Worm (Caenorhabditis elegans): ENCODE results near the gene dnj-23.

dnj-23 gene

DNA sequence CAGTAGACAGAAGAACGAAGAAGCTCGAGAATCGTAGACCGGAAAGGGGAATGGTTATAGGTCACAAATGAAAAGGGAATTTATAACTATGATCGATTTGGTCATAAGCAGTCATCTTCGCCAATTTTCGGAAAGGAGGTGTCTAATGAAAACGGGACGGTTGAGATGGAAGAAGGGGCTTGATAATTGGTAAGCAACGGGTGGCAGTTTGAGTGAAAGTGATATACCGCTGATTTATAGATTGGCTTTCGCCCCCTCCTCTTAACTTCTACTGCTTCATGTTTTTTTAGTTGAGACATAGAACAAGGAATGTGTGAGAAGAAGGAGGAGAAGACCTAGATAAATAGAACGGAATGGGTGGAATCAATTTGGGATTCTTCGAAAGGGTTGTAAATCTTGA, 35.6 kb downstream of the dnj-23 start:
- no peak for TF ChIP-seq nhr-41 (GFP tag; IDR thresholded peaks at IDR 0.05)
- TF ChIP-seq unc-62 (GFP tag; optimal IDR thresholded peaks at IDR 0.05 in 1 of 2) = peak in 1 of 2 experiments; percentile 52
- no peak for TF ChIP-seq unc-62 (tag; optimal IDR thresholded peaks at IDR 0.05)

ce11 chrII:9070740-9071139, 37.7 kb downstream of the dnj-23 start, which contains the start of gene T24B8.4:
T24B8.4 (minus strand) TSS chrII:9070840.
- no peak for TF ChIP-seq D1046.2 (GFP tag; IDR thresholded peaks at IDR 0.05)
- no peak for TF ChIP-seq ZK546.5 (tag; optimal IDR thresholded peaks at IDR 0.05)

ce11 chrII:9069836-9070235, 38.6 kb downstream of the dnj-23 start:
- TF ChIP-seq unc-62 (GFP tag; optimal IDR thresholded peaks at IDR 0.05 in 1 of 2) (peak in 1 of 2 experiments; percentile 6), unc-62 (tag; optimal IDR thresholded peaks at IDR 0.05) (no peak), lin-29 (GFP tag; IDR thresholded peaks at IDR 0.05) (no peak), set-16 (GFP tag; IDR thresholded peaks at IDR 0.05) (peak; percentile 72), dmd-9 (GFP tag; IDR thresholded peaks at IDR 0.05) (0 out of 2 replicates have a peak, but pooled peaks have one; percentile 5)

DNA sequence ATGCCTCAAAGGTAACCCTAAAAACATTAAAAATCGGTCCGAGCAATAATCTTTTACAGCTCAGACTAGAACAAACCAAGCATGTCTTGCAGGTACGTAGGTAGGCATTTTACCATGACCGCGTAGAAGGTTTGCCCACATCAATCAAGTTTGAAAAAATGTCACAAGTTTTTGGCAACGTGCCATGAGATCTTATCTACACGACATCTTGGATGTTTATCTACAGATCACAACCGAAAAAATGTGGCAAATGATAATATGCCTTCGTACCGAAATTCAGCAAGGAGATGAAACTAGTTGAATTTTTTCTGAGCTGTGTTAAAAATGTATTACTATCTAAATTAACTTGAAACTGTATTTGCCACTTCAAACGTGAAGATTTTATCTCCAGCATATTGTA, 44.0 kb downstream of the dnj-23 start:
- TF ChIP-seq unc-62 (GFP tag; optimal IDR thresholded peaks at IDR 0.05 in 1 of 2) (peak in 1 of 2 experiments; percentile 80), unc-62 (tag; optimal IDR thresholded peaks at IDR 0.05) (no peak), mxl-2 (GFP tag; conservative IDR thresholded peaks at IDR 0.05) (no peak), mep-1 (tag; optimal IDR thresholded peaks at IDR 0.05) (no peak), ZK337.2 (GFP tag; IDR thresholded peaks at IDR 0.05) (no peak)

- no peak for TF ChIP-seq mxl-2 (GFP tag; conservative IDR thresholded peaks at IDR 0.05)
- TF ChIP-seq mep-1 (tag; optimal IDR thresholded peaks at IDR 0.05) = peak; percentile 20
- peak; percentile 53 for TF ChIP-seq nhr-6 (tag; optimal IDR thresholded peaks at IDR 0.05)
- TF ChIP-seq hlh-11 (tag; optimal IDR thresholded peaks at IDR 0.05) = no peak
- no peak for TF ChIP-seq R02D3.7 (tag; optimal IDR thresholded peaks at IDR 0.05)
- TF ChIP-seq lsy-2 (tag; optimal IDR thresholded peaks at IDR 0.05) = peak in 1 of 2 experiments; percentile 44
- TF ChIP-seq dmd-9 (GFP tag; IDR thresholded peaks at IDR 0.05) = no peak
- TF ChIP-seq Y75B8A.6 (GFP tag; IDR thresholded peaks at IDR 0.05) = no peak
- no peak for TF ChIP-seq jun-1 (tag; optimal IDR thresholded peaks at IDR 0.05)
- TF ChIP-seq zip-2 (tag; optimal IDR thresholded peaks at IDR 0.05) = no peak
- peak; percentile 13 for TF ChIP-seq ama-1 (optimal IDR thresholded peaks at IDR 0.05)
- no peak for TF ChIP-seq set-16 (GFP tag; IDR thresholded peaks at IDR 0.05)
- TF ChIP-seq mes-2 (tag; optimal IDR thresholded peaks at IDR 0.05; ENCODE audit: poor library complexity, severe bottlenecking) = no peak
- no peak for TF ChIP-seq F37D6.2 (tag; optimal IDR thresholded peaks at IDR 0.05)
- TF ChIP-seq nhr-102 (tag; optimal IDR thresholded peaks at IDR 0.05) = no peak
- no peak for TF ChIP-seq lin-13 (GFP tag; optimal IDR thresholded peaks at IDR 0.05)
- TF ChIP-seq nhr-48 (tag; optimal IDR thresholded peaks at IDR 0.05) = no peak
- TF ChIP-seq spr-3 (GFP tag; optimal IDR thresholded peaks at IDR 0.05) = no peak
- TF ChIP-seq lin-39 (tag; optimal IDR thresholded peaks at IDR 0.05) = no peak
- no peak for TF ChIP-seq unc-39 (tag; optimal IDR thresholded peaks at IDR 0.05)
These were observed 45.0 kb downstream of the dnj-23 start for ce11 chrII:9063350-9063749.

DNA sequence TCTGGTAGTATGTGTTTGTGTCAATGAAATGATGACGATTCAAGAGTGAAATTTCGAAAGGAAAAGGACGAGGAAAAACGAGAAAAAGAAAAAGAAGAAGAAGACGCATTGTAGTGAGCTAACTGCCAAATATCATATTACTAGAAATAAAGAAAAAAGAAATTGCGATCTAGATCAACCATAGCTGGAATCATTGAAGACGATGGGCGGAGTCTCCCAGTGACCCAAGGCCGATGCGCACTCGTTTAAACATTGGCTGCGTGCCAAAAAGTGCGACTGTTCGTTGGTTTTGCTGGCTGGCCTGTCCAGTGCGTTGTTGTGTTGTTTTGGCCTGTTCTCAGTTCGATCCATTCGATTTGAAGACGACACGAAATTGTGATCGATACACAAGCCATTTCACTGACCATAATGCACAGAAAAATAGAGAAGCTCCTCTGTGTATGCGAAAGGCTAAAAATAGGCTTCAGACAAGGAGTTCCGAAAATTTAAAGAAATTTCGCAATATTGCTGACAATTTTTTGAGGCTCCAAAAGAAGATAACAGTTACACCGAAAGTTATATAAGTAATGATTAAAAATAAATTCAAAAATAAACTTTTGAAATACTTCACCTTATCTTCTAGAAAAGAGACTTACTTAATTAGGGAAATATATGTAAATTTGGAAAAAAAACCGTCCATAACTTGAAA, 46.0 kb downstream of the dnj-23 start:
- peak in 1 of 2 experiments; percentile 12 for TF ChIP-seq unc-62 (GFP tag; optimal IDR thresholded peaks at IDR 0.05 in 1 of 2)
- no peak for TF ChIP-seq unc-62 (tag; optimal IDR thresholded peaks at IDR 0.05)
- no peak for TF ChIP-seq rbr-2 (tag; optimal IDR thresholded peaks at IDR 0.05)
- no peak for TF ChIP-seq spr-1 (tag; optimal IDR thresholded peaks at IDR 0.05)
- no peak for TF ChIP-seq lin-13 (GFP tag; optimal IDR thresholded peaks at IDR 0.05)
- no peak for TF ChIP-seq daf-16 (GFP tag; optimal IDR thresholded peaks at IDR 0.05)
- peak; percentile 10 for TF ChIP-seq daf-16 (tag; optimal IDR thresholded peaks at IDR 0.05)
